Worm (Caenorhabditis elegans): ENCODE measurements around the gene F40F12.3.

DNA sequence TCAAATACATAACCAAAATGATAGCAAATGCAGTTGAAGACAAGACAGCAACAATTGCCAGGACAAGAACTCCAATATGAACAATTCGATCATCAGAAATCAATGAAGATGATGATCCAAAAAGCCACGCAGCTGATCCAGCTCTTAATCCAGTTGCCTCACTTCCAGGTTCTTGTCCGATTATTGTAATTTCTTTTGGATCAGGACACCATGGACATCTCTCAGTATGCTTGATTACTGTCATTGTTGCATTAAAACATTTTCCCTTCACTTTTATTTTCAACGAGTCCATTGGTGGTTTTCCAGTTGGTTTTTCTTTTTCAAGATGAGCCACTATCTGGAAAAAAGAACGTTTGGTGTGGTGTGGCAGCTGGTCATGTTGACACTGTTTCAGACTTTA is 43.8 kb upstream of the F40F12.3 start:
- TF ChIP-seq tlp-1 (tag; optimal IDR thresholded peaks at IDR 0.05) (no peak), nhr-85 (tag) (no peak), unc-30 (tag; optimal IDR thresholded peaks at IDR 0.05) (no peak), elt-2 (tag; optimal IDR thresholded peaks at IDR 0.05) (no peak), pqm-1 (tag; optimal IDR thresholded peaks at IDR 0.05) (no peak), sox-4 (tag; optimal IDR thresholded peaks at IDR 0.05) (no peak), efl-1 (optimal IDR thresholded peaks at IDR 0.05) (no peak), efl-1 (GFP tag; optimal IDR thresholded peaks at IDR 0.05 in 1 of 2) (no peak), nhr-12 (tag; optimal IDR thresholded peaks at IDR 0.05) (no peak)
